Worm (Caenorhabditis elegans): Measurements from ENCODE around the gene pmp-1.
"Not testable (repeated sequence)": the region's sequence is repeated elsewhere in the genome, so short reads cannot be mapped to it uniquely, and the experiment has no call there.

DNA sequence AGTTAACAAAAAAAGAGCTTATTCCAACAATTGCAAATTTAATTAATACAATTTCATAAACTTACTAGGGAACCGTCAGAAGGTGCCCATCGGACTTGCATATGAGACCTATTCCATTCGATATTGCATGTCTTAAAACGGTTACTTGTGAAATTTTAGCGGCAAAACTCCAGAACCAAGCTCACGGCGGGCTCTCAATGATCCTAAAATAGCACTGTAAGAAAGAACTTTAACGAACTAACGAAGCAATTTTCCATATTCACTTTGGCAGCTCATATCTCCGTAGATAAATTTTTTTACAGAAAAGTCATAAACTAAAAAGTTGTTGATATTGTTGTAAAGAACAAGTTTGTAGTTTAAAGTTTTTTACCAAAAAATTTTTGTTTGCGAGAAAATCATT, 24.1 kb upstream of the pmp-1 start, which contains the start of gene B0252.3:
- not testable (repeated sequence) for TF ChIP-seq W03F9.2, him-1, dao-5 (tag; optimal IDR thresholded peaks at IDR 0.05)
